Fruit fly (Drosophila melanogaster) whole organism, embryonic: ENCODE measurements around the gene CG13012.

Experiments used
- Adf1 ChIP-seq: fragments of 200-800 bp; sonication (Bioruptor generic); IDR thresholded peaks from 2 replicates; pipeline ENCODE4 v1.3.6; 2022; ENCODE audit warnings: missing biosample characterization, missing genetic modification characterization
- Awh ChIP-seq: fragments of 200-800 bp; sonication (Bioruptor generic); IDR thresholded peaks from 2 replicates; pipeline ENCODE4, ENCODE4 v1.3.6; 2022; ENCODE audit warnings: missing biosample characterization, missing genetic modification characterization
- BtbVII ChIP-seq: fragments of 200-800 bp; sonication (Bioruptor generic); optimal IDR thresholded peaks from 3 replicates; lab custom pipeline; 2017; ENCODE audit warnings: missing biosample characterization, mild to moderate bottlenecking, missing genetic modification characterization
- CG10321 ChIP-seq: fragments of 200-800 bp; sonication (Bioruptor generic); IDR thresholded peaks from 2 replicates; pipeline ENCODE4 v1.3.6; 2022; ENCODE audit warnings: missing biosample characterization, missing genetic modification characterization
- CG13894 ChIP-seq: fragments of 200-800 bp; sonication (Bioruptor generic); optimal IDR thresholded peaks from 3 replicates; lab custom pipeline; 2018; ENCODE audit warnings: missing biosample characterization, mild to moderate bottlenecking, missing genetic modification characterization, moderate library complexity
- CG14050 ChIP-seq: fragments of 200-800 bp; sonication (Bioruptor generic); IDR thresholded peaks from 3 replicates; pipeline ENCODE4 v1.3.6; 2022; ENCODE audit warnings: missing biosample characterization, missing genetic modification characterization
- CG14710 ChIP-seq: fragments of 200-800 bp; sonication (Bioruptor generic); optimal IDR thresholded peaks from 3 replicates; lab custom pipeline; 2019; ENCODE audit warnings: missing biosample characterization, mild to moderate bottlenecking, missing genetic modification characterization, moderate library complexity
- CG15073 ChIP-seq: fragments of 200-800 bp; sonication (Bioruptor generic); optimal IDR thresholded peaks from 2 replicates; lab custom pipeline; 2016; ENCODE audit warnings: missing biosample characterization, missing genetic modification characterization
- CG16779 ChIP-seq: fragments of 200-800 bp; sonication (Bioruptor generic); IDR thresholded peaks from 2 replicates; pipeline ENCODE4 v1.3.6; 2022; ENCODE audit warnings: missing biosample characterization, missing genetic modification characterization
- CG17385 ChIP-seq: fragments of 200-800 bp; sonication (Bioruptor generic); optimal IDR thresholded peaks from 3 replicates; lab custom pipeline; 2018; ENCODE audit warnings: missing biosample characterization, mild to moderate bottlenecking, missing genetic modification characterization
- CG2199 ChIP-seq: fragments of 200-800 bp; sonication (Bioruptor generic); IDR thresholded peaks from 3 replicates; pipeline ENCODE4 v1.3.6; 2022; ENCODE audit warnings: missing biosample characterization, missing genetic modification characterization
- CG31441 ChIP-seq: fragments of 200-800 bp; sonication (Bioruptor generic); IDR thresholded peaks from 2 replicates; pipeline ENCODE4 v1.3.6; 2022; ENCODE audit warnings: missing biosample characterization, missing genetic modification characterization
- CG7372 ChIP-seq: fragments of 200-800 bp; sonication (Bioruptor generic); IDR thresholded peaks from 2 replicates; pipeline ENCODE4 v1.3.6; 2022; ENCODE audit warnings: missing biosample characterization, missing genetic modification characterization
- CG9932 ChIP-seq: fragments of 200-800 bp; sonication (Bioruptor generic); IDR thresholded peaks from 2 replicates; pipeline ENCODE4 v1.3.6; 2022; ENCODE audit warnings: missing biosample characterization, missing genetic modification characterization
- Deaf1 ChIP-seq: fragments of 200-800 bp; optimal IDR thresholded peaks from 3 replicates; lab custom pipeline; 2019; ENCODE audit warnings: missing biosample characterization, mild to moderate bottlenecking, missing genetic modification characterization, moderate library complexity
- E2f2 ChIP-seq: fragments of 200-800 bp; sonication (Bioruptor generic); IDR thresholded peaks from 2 replicates; pipeline ENCODE4 v1.3.6; 2022; ENCODE audit warnings: missing biosample characterization, missing genetic modification characterization
- MESR4 ChIP-seq: fragments of 200-800 bp; sonication (Bioruptor generic); optimal IDR thresholded peaks from 2 replicates; lab custom pipeline; 2018; ENCODE audit warnings: missing biosample characterization, mild to moderate bottlenecking, missing genetic modification characterization, moderate library complexity
- Med ChIP-seq: fragments of 200-800 bp; sonication (Bioruptor generic); peaks from one replicate; lab custom pipeline; 2016; ENCODE audit warnings: missing biosample characterization, missing genetic modification characterization, mild to moderate bottlenecking, inconsistent platforms, moderate library complexity
- Nf-YB ChIP-seq: fragments of 200-800 bp; sonication (Bioruptor generic); optimal IDR thresholded peaks from 3 replicates; lab custom pipeline; 2019; ENCODE audit warnings: missing biosample characterization, mild to moderate bottlenecking, missing genetic modification characterization, moderate library complexity
- Oaz ChIP-seq: fragments of 200-800 bp; sonication (Bioruptor generic); IDR thresholded peaks from 2 replicates; pipeline ENCODE4 v1.3.6; 2022; ENCODE audit warnings: missing biosample characterization, missing genetic modification characterization
- Scr ChIP-seq: fragments of 200-800 bp; sonication (Bioruptor generic); IDR thresholded peaks from 2 replicates; pipeline ENCODE4 v1.3.6; 2022; ENCODE audit warnings: missing biosample characterization, missing genetic modification characterization; ENCODE audit not compliant: partially characterized antibody
- Sry-δ ChIP-seq: fragments of 200-800 bp; sonication (Bioruptor generic); optimal IDR thresholded peaks from 2 replicates; lab custom pipeline; 2016; ENCODE audit warnings: missing biosample characterization, missing genetic modification characterization
- Ssrp ChIP-seq: fragments of 200-800 bp; sonication (Bioruptor generic); optimal IDR thresholded peaks from 2 replicates; lab custom pipeline; 2018; ENCODE audit warnings: missing biosample characterization, mild to moderate bottlenecking, missing genetic modification characterization, moderate library complexity
- ash1 ChIP-seq: fragments of 200-800 bp; sonication (Bioruptor generic); optimal IDR thresholded peaks from 2 replicates; lab custom pipeline; 2018; ENCODE audit warnings: missing biosample characterization, mild to moderate bottlenecking, missing genetic modification characterization
- bbx ChIP-seq: fragments of 200-800 bp; sonication (Bioruptor generic); IDR thresholded peaks from 2 replicates; pipeline ENCODE4 v1.3.6; 2022; ENCODE audit warnings: missing biosample characterization, missing genetic modification characterization; ENCODE audit not compliant: partially characterized antibody
- chif ChIP-seq, 2 experiments: fragments of 200-800 bp; sonication (Bioruptor generic); optimal IDR thresholded peaks; 3 replicates each; lab custom pipeline; 2016; ENCODE audit warnings: missing biosample characterization in 2 of 2, missing genetic modification characterization in 2 of 2
- ci ChIP-seq: fragments of 200-800 bp; sonication (Bioruptor generic); IDR thresholded peaks from 3 replicates; pipeline ENCODE4 v1.3.6; 2022; ENCODE audit warnings: missing biosample characterization, missing genetic modification characterization
- esg ChIP-seq: fragments of 200-800 bp; sonication (Bioruptor generic); conservative IDR thresholded peaks from 2 replicates; pipeline ENCODE4 v1.3.6; 2022; ENCODE audit warnings: missing biosample characterization, missing genetic modification characterization
- insv ChIP-seq, 2 experiments: fragments of 200-800 bp; sonication (Bioruptor generic); optimal IDR thresholded peaks; 3 replicates each; lab custom pipeline; 2016 to 2018; ENCODE audit warnings: missing biosample characterization in 2 of 2, missing genetic modification characterization in 2 of 2
- klu ChIP-seq: fragments of 200-800 bp; sonication (Bioruptor generic); IDR thresholded peaks from 2 replicates; pipeline ENCODE4 v1.3.6; 2022; ENCODE audit warnings: missing biosample characterization, missing genetic modification characterization
- lbe ChIP-seq: fragments of 200-800 bp; sonication (Bioruptor generic); optimal IDR thresholded peaks from 2 replicates; lab custom pipeline; 2016; ENCODE audit warnings: missing biosample characterization, mild to moderate bottlenecking, missing genetic modification characterization
- otp ChIP-seq: fragments of 200-800 bp; sonication (Bioruptor generic); IDR thresholded peaks from 3 replicates; pipeline ENCODE4, ENCODE4 v1.3.6; 2022; ENCODE audit warnings: missing biosample characterization, missing genetic modification characterization
- sens ChIP-seq: fragments of 200-800 bp; sonication (Bioruptor generic); peaks from one replicate; lab custom pipeline; 2016; ENCODE audit warnings: missing biosample characterization, missing genetic modification characterization
- sqz ChIP-seq: fragments of 200-800 bp; sonication (Bioruptor generic); optimal IDR thresholded peaks from 3 replicates; lab custom pipeline; 2018; ENCODE audit warnings: missing biosample characterization, mild to moderate bottlenecking, missing genetic modification characterization
- unc-4 ChIP-seq: fragments of 200-800 bp; sonication (Bioruptor generic); IDR thresholded peaks from 2 replicates; pipeline ENCODE4 v1.3.6; 2022; ENCODE audit warnings: missing biosample characterization, missing genetic modification characterization; ENCODE audit not compliant: partially characterized antibody
- vnd ChIP-seq: fragments of 200-800 bp; sonication (Bioruptor generic); IDR thresholded peaks from 3 replicates; pipeline ENCODE4 v1.3.6; 2022; ENCODE audit warnings: missing biosample characterization, missing genetic modification characterization; ENCODE audit not compliant: partially characterized antibody
- wek ChIP-seq: fragments of 200-800 bp; sonication (Bioruptor generic); optimal IDR thresholded peaks from 3 replicates; lab custom pipeline; 2018; ENCODE audit warnings: missing biosample characterization, mild to moderate bottlenecking, missing genetic modification characterization, moderate library complexity

CG13012 gene

DNA sequence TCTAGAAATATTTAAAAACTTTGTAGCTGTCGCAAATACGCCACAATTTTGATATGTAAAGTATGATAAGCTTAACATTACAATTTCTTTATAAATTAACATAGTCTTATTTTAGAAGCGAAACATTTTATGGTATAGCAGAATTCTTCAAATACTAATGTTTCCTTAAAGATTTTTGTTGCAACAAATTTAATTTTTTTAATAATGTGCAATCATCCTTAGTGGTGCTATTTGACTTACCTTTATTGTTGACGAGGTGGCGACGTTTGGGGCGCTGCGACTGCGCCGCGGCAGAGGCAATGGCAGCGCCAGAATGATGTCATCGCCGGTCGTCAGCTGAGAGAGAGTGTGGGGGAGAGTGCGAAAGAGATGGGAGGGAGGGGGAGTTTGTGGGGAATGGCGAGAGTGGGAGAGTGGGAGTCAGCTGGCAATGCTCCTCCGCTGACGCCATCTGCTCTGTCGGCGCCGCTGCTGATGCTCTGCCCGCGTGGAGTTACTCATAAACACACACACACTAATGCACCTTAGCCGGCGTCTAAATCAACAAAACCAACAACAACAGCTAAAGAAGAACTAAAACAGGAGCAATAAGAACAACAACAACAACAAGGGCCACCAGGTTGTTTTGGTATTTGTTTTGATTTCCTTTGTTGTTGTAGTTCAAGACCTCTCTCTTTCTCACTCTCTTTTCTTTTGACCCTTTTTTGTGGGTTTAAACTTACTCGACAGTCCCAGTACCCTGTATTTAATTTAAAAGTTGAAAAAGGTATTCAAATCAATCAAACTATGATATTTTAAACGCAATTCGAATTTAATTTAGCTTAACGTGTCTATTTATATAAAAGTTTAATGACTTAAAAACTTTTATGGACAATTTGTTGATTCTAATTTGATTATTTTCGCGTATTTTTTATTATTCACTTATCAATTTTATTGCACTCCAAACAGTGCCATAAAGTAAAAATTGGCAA lies 46.9 kb upstream of the CG13012 start (continued):
- TF ChIP-seq Awh (GFP tag; lab: Robert Waterston, UW) (peak; percentile 55), Ssrp (peak; percentile 79), CG31441 (GFP tag; lab: Robert Waterston, UW) (peak; percentile 83), wek (GFP tag; lab: Kevin White, UChicago) (peak; percentile 8), ash1 (no peak), CG2199 (no peak), chif (GFP tag; optimal IDR thresholded peaks at IDR 0.05; lab: Kevin White, UChicago) (peak; percentile 41 to 58), CG10321 (GFP tag; lab: Robert Waterston, UW) (no peak), Scr (GFP tag; lab: Robert Waterston, UW) (no peak), vnd (GFP tag; lab: Robert Waterston, UW) (no peak), CG7372 (GFP tag; lab: Robert Waterston, UW) (no peak), BtbVII (GFP tag; lab: Kevin White, UChicago) (peak; percentile 64), CG14710 (tag; lab: Kevin White, UChicago) (peak; percentile 31), Oaz (GFP tag; lab: Robert Waterston, UW) (0 out of 2 replicates have a peak, but pooled peaks have one; percentile 30), otp (GFP tag; lab: Robert Waterston, UW) (peak; percentile 36; the same call in 1 of the 3 replicates), Nf-YB (peak; percentile 66), insv (GFP tag; optimal IDR thresholded peaks at IDR 0.05; lab: Kevin White, UChicago) (no peak), MESR4 (GFP tag; lab: Kevin White, UChicago) (no peak), E2f2 (GFP tag; lab: Robert Waterston, UW) (peak; percentile 53; the same call in 1 of the 2 replicates), esg (peak; percentile 45), CG15073 (GFP tag; lab: Kevin White, UChicago) (no peak), unc-4 (GFP tag; lab: Robert Waterston, UW) (no peak)
- TF ChIP-seq, all 482 proteins: peak for 285

DNA sequence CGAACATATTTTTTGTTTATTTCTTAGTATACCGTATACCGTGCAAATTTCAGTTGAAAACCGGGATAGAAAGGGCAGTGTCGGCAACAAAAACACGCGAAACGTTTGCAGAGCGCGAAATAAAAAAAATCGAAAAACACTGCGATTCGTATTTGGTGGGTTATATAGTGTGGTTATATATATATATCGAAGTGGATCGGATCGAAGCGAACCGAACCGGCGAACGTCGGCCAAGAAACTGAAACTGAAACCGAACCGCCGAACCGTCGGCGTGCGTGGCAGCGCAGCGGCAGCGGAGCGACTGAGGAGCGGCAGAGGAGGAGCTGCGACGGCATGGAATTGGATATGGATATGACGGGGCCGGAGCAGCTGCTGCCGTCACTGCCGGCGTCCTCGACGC lies 44.6 kb upstream of the CG13012 start, which contains the start of the genes CG32572 and CG34325:
Gene CG32572 (plus strand): TSS at position 16 of the 400 bp plus-strand sequence.
Gene CG34325 (minus strand): TSS at position 244 of the 400 bp plus-strand sequence.
- TF ChIP-seq CG9932 (GFP tag; lab: Robert Waterston, UW) (no peak), CG13894 (tag; lab: Kevin White, UChicago) (peak; percentile 2), Deaf1 (tag; lab: Kevin White, UChicago) (peak; percentile 73), sens (GFP tag; lab: Kevin White, UChicago) (peak; percentile 17), Med (GFP tag; lab: Kevin White, UChicago) (peak; percentile 11), sqz (GFP tag; lab: Kevin White, UChicago) (no peak), CG16779 (GFP tag; lab: Robert Waterston, UW) (0 out of 2 replicates have a peak, but pooled peaks have one; percentile 8), CG14050 (peak; percentile 54; the same call in 1 of the 3 replicates), Adf1 (peak; percentile 91), klu (GFP tag; lab: Robert Waterston, UW) (no peak), ci (GFP tag; lab: Robert Waterston, UW) (0 out of 3 replicates have a peak, but pooled peaks have one; percentile 16)

dm6 chrX:16718169-16718723 lies 41.7 kb upstream of the CG13012 start:
- TF ChIP-seq Sry-δ (GFP tag; lab: Kevin White, UChicago): no peak
- no peak for TF ChIP-seq CG17385 (GFP tag; lab: Kevin White, UChicago)
- TF ChIP-seq klu (GFP tag; lab: Robert Waterston, UW): no peak
- no peak for TF ChIP-seq bbx (GFP tag; lab: Robert Waterston, UW)
- TF ChIP-seq lbe (GFP tag; lab: Kevin White, UChicago): peak; percentile 6
